Worm (Caenorhabditis elegans) whole organism, midembryonic: ENCODE results near the gene asb-1.

Experiments
- T22C8.4 ChIP-seq: fragments of 200-800 bp; sonication (Bioruptor generic); IDR thresholded peaks from 2 replicates; pipeline ENCODE4 v1.3.6; 2022; ENCODE audit warnings: missing genetic modification characterization, missing compliant biosample characterization
- cog-1 ChIP-seq: sonication (generic microtip); optimal IDR thresholded peaks from 2 replicates; lab custom pipeline; 2016; ENCODE audit warnings: missing genetic modification characterization, missing compliant biosample characterization
- flt-1 ChIP-seq: fragments of 200-800 bp; sonication (Bioruptor generic); IDR thresholded peaks from 2 replicates; pipeline ENCODE4 v1.3.6; 2022; ENCODE audit warnings: missing genetic modification characterization, missing compliant biosample characterization
- klf-2 ChIP-seq: fragments of 200-800 bp; sonication (Bioruptor generic); conservative IDR thresholded peaks from 2 replicates; pipeline ENCODE4 v1.3.6; 2022; ENCODE audit warnings: missing genetic modification reagents, missing genetic modification characterization, missing compliant biosample characterization
- med-1 ChIP-seq: sonication (generic microtip); optimal IDR thresholded peaks from 2 replicates; lab custom pipeline; 2017; ENCODE audit warnings: missing genetic modification characterization, mild to moderate bottlenecking, missing compliant biosample characterization, antibody characterized with exemption, missing genetic modification reagents; ENCODE audit not compliant: insufficient read depth
- ref-1 ChIP-seq: fragments of 200-800 bp; sonication (Bioruptor generic); conservative IDR thresholded peaks from 2 replicates; pipeline ENCODE4 v1.3.6; 2022; ENCODE audit warnings: missing genetic modification reagents, missing genetic modification characterization, missing compliant biosample characterization
- ztf-29 ChIP-seq: fragments of 200-800 bp; sonication (Bioruptor generic); IDR thresholded peaks from 2 replicates; pipeline ENCODE4 v1.3.6; 2022; ENCODE audit warnings: missing genetic modification reagents, missing genetic modification characterization, missing compliant biosample characterization

- TF ChIP-seq cog-1 (tag; lab: Kevin White, UChicago): no peak
- no peak for TF ChIP-seq klf-2 (GFP tag; lab: Robert Waterston, UW)
- no peak for TF ChIP-seq T22C8.4 (GFP tag; lab: Robert Waterston, UW)
- TF ChIP-seq ztf-29 (GFP tag; lab: Robert Waterston, UW): no peak
- no peak for TF ChIP-seq flt-1 (GFP tag; lab: Robert Waterston, UW)
- TF ChIP-seq ref-1: no peak
- no peak for TF ChIP-seq med-1 (GFP tag; lab: Kevin White, UChicago)
These were observed 42.7 kb downstream of the asb-1 start for ce11 chrIII:4552872-4553271.
